Worm (Caenorhabditis elegans) whole organism, early embryonic: ENCODE measurements around the gene gpx-3.

Experiments used
- B0310.2 ChIP-seq: sonication (generic microtip); optimal IDR thresholded peaks from 2 replicates; lab custom pipeline; 2016; ENCODE audit warnings: mild to moderate bottlenecking, missing genetic modification characterization, missing compliant biosample characterization
- F13C5.2 ChIP-seq: sonication (generic microtip); optimal IDR thresholded peaks from 2 replicates; lab custom pipeline; 2017; ENCODE audit warnings: mild to moderate bottlenecking, missing genetic modification characterization, inconsistent platforms, missing compliant biosample characterization
- aly-1 ChIP-seq: sonication (generic microtip); optimal IDR thresholded peaks from 2 replicates; lab custom pipeline; 2016; ENCODE audit warnings: missing genetic modification characterization, missing compliant biosample characterization
- ama-1 ChIP-seq: fragments of 150-350 bp; optimal IDR thresholded peaks from 2 replicates; lab custom pipeline; 2014
- ceh-13 ChIP-seq: fragments of 200-800 bp; sonication (Bioruptor generic); optimal IDR thresholded peaks from 2 replicates; lab custom pipeline; 2018; ENCODE audit warnings: mild to moderate bottlenecking, missing genetic modification characterization, missing compliant biosample characterization
- ceh-36 ChIP-seq: sonication (generic microtip); optimal IDR thresholded peaks from 2 replicates; lab custom pipeline; 2016; ENCODE audit warnings: missing genetic modification characterization, inconsistent platforms, missing compliant biosample characterization
- ets-7 ChIP-seq: sonication (generic microtip); optimal IDR thresholded peaks from 2 replicates; lab custom pipeline; 2016; ENCODE audit warnings: missing genotype, missing genetic modification characterization, missing compliant biosample characterization
- flt-1 ChIP-seq: fragments of 200-800 bp; sonication (Bioruptor generic); IDR thresholded peaks from 2 replicates; pipeline ENCODE4 v1.3.6; 2022; ENCODE audit warnings: missing genetic modification characterization, missing compliant biosample characterization
- hmbx-1 ChIP-seq: sonication (generic microtip); optimal IDR thresholded peaks from 2 replicates; lab custom pipeline; 2016; ENCODE audit warnings: mild to moderate bottlenecking, missing genetic modification characterization, missing compliant biosample characterization
- hmg-4 ChIP-seq: fragments of 200-800 bp; sonication (Bioruptor generic); optimal IDR thresholded peaks from 2 replicates; lab custom pipeline; 2018; ENCODE audit warnings: mild to moderate bottlenecking, missing genetic modification characterization, missing compliant biosample characterization
- hnd-1 ChIP-seq: sonication (generic microtip); optimal IDR thresholded peaks from 2 replicates; lab custom pipeline; 2016; ENCODE audit warnings: missing genetic modification characterization, missing compliant biosample characterization
- pes-1 ChIP-seq: fragments of 200-800 bp; sonication (Bioruptor generic); IDR thresholded peaks from 2 replicates; pipeline ENCODE4 v1.3.6; 2022; ENCODE audit warnings: missing genetic modification reagents, missing genetic modification characterization, missing compliant biosample characterization
- scrt-1 ChIP-seq: fragments of 200-800 bp; sonication (Bioruptor generic); IDR thresholded peaks from 2 replicates; pipeline ENCODE4 v1.3.6; 2022; ENCODE audit warnings: missing genetic modification characterization, missing compliant biosample characterization
- sea-1 ChIP-seq: fragments of 200-800 bp; sonication (Bioruptor generic); conservative IDR thresholded peaks from 2 replicates; pipeline ENCODE4 v1.3.6; 2022; ENCODE audit warnings: missing genetic modification characterization, missing compliant biosample characterization
- tbx-11 ChIP-seq: fragments of 200-800 bp; sonication (Bioruptor generic); IDR thresholded peaks from 2 replicates; pipeline ENCODE4 v1.3.6; 2022; ENCODE audit warnings: missing genetic modification characterization, missing compliant biosample characterization
- tbx-37 ChIP-seq: fragments of 200-800 bp; sonication (Bioruptor generic); conservative IDR thresholded peaks from 2 replicates; pipeline ENCODE4 v1.3.6; 2022; ENCODE audit warnings: missing genetic modification reagents, missing genetic modification characterization, missing compliant biosample characterization
- tra-4 ChIP-seq: sonication (generic microtip); optimal IDR thresholded peaks from 2 replicates; lab custom pipeline; 2017; ENCODE audit warnings: missing genetic modification characterization, missing compliant biosample characterization

gpx-3 gene

ce11 chrX:9637700-9638099, 50.0 kb downstream of the gpx-3 start:
- TF ChIP-seq ceh-36 (tag; lab: Kevin White, UChicago) = peak; percentile 89
- peak; percentile 96 for TF ChIP-seq pes-1 (GFP tag; lab: Robert Waterston, UW)
- TF ChIP-seq flt-1 (GFP tag; lab: Robert Waterston, UW) = peak; percentile 92
- peak; percentile 82 for TF ChIP-seq F13C5.2
- peak; percentile 56 for TF ChIP-seq ets-7
- peak; percentile 50 for TF ChIP-seq aly-1 (tag; lab: Kevin White, UChicago)
- peak; percentile 83 for TF ChIP-seq hnd-1 (tag; lab: Kevin White, UChicago)
- TF ChIP-seq B0310.2 (tag; lab: Kevin White, UChicago) = peak; percentile 88
- peak; percentile 91 for TF ChIP-seq scrt-1 (GFP tag; lab: Robert Waterston, UW)
- TF ChIP-seq hmbx-1 (tag; lab: Kevin White, UChicago) = peak; percentile 73
- peak; percentile 51 for TF ChIP-seq tra-4 (tag; lab: Kevin White, UChicago)
- peak; percentile 96 for TF ChIP-seq sea-1 (GFP tag; lab: Robert Waterston, UW)
- TF ChIP-seq ama-1 (lab: Kevin White, UChicago) = no peak
- peak; percentile 92 for TF ChIP-seq tbx-37 (GFP tag; lab: Robert Waterston, UW)
- peak; percentile 90 for TF ChIP-seq hmg-4
- peak; percentile 90 for TF ChIP-seq tbx-11 (GFP tag; lab: Robert Waterston, UW)
- peak; percentile 83 for TF ChIP-seq ceh-13 (GFP tag; lab: Kevin White, UChicago)
